Worm (Caenorhabditis elegans) whole organism, early embryonic: ENCODE results near the gene K10G9.2.

Source experiments
- B0310.2 ChIP-seq: sonication (generic microtip); optimal IDR thresholded peaks from 2 replicates; lab custom pipeline; 2016; ENCODE audit warnings: mild to moderate bottlenecking, missing genetic modification characterization, missing compliant biosample characterization
- ama-1 ChIP-seq: fragments of 150-350 bp; optimal IDR thresholded peaks from 2 replicates; lab custom pipeline; 2014
- flt-1 ChIP-seq: fragments of 200-800 bp; sonication (Bioruptor generic); IDR thresholded peaks from 2 replicates; pipeline ENCODE4 v1.3.6; 2022; ENCODE audit warnings: missing genetic modification characterization, missing compliant biosample characterization
- hmg-4 ChIP-seq: fragments of 200-800 bp; sonication (Bioruptor generic); optimal IDR thresholded peaks from 2 replicates; lab custom pipeline; 2018; ENCODE audit warnings: mild to moderate bottlenecking, missing genetic modification characterization, missing compliant biosample characterization
- hnd-1 ChIP-seq: sonication (generic microtip); optimal IDR thresholded peaks from 2 replicates; lab custom pipeline; 2016; ENCODE audit warnings: missing genetic modification characterization, missing compliant biosample characterization
- sea-1 ChIP-seq: fragments of 200-800 bp; sonication (Bioruptor generic); conservative IDR thresholded peaks from 2 replicates; pipeline ENCODE4 v1.3.6; 2022; ENCODE audit warnings: missing genetic modification characterization, missing compliant biosample characterization

- TF ChIP-seq sea-1 (GFP tag; lab: Robert Waterston, UW) = 0 out of 2 replicates have a peak, but pooled peaks have one; percentile 54
- peak; percentile 55; the same call in 1 of the 2 replicates for TF ChIP-seq flt-1 (GFP tag; lab: Robert Waterston, UW)
- no peak for TF ChIP-seq ama-1
- TF ChIP-seq hnd-1 (tag; lab: Kevin White, UChicago) = no peak
- TF ChIP-seq B0310.2 = no peak
- TF ChIP-seq hmg-4 = peak; percentile 3
These were observed 14.9 kb upstream of the K10G9.2 start, which contains the start of gene cnk-1 for ce11 chrIII:10270778-10271307.
